Worm (Caenorhabditis elegans) whole organism, L1 larva: ENCODE data around the gene spe-43.

Source experiments
- blmp-1 ChIP-seq: fragments of 150-350 bp; optimal IDR thresholded peaks from 2 replicates; lab custom pipeline; 2014; ENCODE audit warnings: missing biosample characterization, missing genetic modification characterization
- ceh-82 ChIP-seq, 3 experiments: fragments of 150-350 bp in 1 of 3; sonication (generic microtip) in 2 of 3; optimal IDR thresholded peaks; 2 replicates each; lab custom pipeline; 2014 to 2017; ENCODE audit warnings: missing biosample characterization in 3 of 3, missing genetic modification characterization in 3 of 3
- dpl-1 ChIP-seq, 3 experiments: fragments of 150-350 bp in 2 of 3; sonication (generic microtip) in 1 of 3; optimal IDR thresholded peaks; 2 replicates each; lab custom pipeline; 2014 to 2017; ENCODE audit warnings: missing biosample characterization in 3 of 3, missing genetic modification characterization in 3 of 3, missing genetic modification reagents in 3 of 3
- egl-13 ChIP-seq: sonication (generic microtip); optimal IDR thresholded peaks from 2 replicates; lab custom pipeline; 2016; ENCODE audit warnings: missing genotype, missing genetic modification reagents, missing genetic modification characterization, missing compliant biosample characterization
- hpl-2 ChIP-seq: fragments of 150-350 bp; optimal IDR thresholded peaks from 2 replicates; lab custom pipeline; 2014; ENCODE audit warnings: missing biosample characterization, missing genetic modification reagents, missing genetic modification characterization
- mdl-1 ChIP-seq, 2 experiments: fragments of 150-350 bp; optimal IDR thresholded peaks; 2 replicates each; lab custom pipeline; 2014 to 2017; ENCODE audit warnings: missing biosample characterization in 2 of 2, missing genetic modification characterization in 2 of 2, inconsistent platforms in 1 of 2
- nhr-12 ChIP-seq: sonication (generic microtip); optimal IDR thresholded peaks from 2 replicates; lab custom pipeline; 2017; ENCODE audit warnings: missing biosample characterization, missing genetic modification characterization
- nhr-76 ChIP-seq: sonication (generic microtip); optimal IDR thresholded peaks from 2 replicates; lab custom pipeline; 2017; ENCODE audit warnings: missing biosample characterization, missing genetic modification characterization
- unc-86 ChIP-seq: sonication (generic microtip); optimal IDR thresholded peaks from 2 replicates; lab custom pipeline; 2016; ENCODE audit warnings: missing genetic modification characterization, missing compliant biosample characterization
- ztf-11 ChIP-seq, 2 experiments: sonication (generic microtip); optimal IDR thresholded peaks; 2 replicates each; lab custom pipeline; 2016 to 2017; ENCODE audit warnings: missing genetic modification characterization in 2 of 2, missing biosample characterization in 1 of 2, missing compliant biosample characterization in 1 of 2

DNA sequence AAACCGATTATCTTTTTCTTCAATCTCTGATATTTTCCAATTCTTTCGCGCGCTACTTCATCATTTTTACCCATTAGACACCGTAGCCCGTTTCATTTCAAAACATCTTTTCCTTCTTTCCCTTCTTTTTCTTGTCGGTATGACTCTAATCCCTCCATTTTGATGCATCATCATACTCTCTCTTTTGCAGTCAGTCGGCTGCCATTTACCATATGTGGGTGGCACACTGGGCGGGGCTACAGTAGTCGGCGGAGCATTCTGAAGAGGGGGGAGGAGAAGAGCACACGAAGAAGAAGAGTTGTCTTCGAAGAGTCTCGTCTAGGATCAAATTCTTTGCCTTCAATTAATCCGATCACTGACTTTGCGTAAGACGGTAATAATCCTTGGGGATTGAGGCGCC, 23.4 kb downstream of the spe-43 start, which contains the start of gene unc-30:
- TF ChIP-seq egl-13 (tag; lab: Kevin White, UChicago), result no peak
- no peak for TF ChIP-seq nhr-12 (tag; lab: Kevin White, UChicago)
- no peak for TF ChIP-seq blmp-1 (tag; lab: Kevin White, UChicago)
- no peak for TF ChIP-seq hpl-2 (GFP tag; lab: Kevin White, UChicago)
- no peak for TF ChIP-seq dpl-1 (GFP tag; optimal IDR thresholded peaks at IDR 0.05; lab: Kevin White, UChicago)
- TF ChIP-seq unc-86, result no peak
- no peak for TF ChIP-seq ceh-82 (tag; optimal IDR thresholded peaks at IDR 0.05; lab: Kevin White, UChicago)
- no peak for TF ChIP-seq ztf-11 (tag; optimal IDR thresholded peaks at IDR 0.05; lab: Kevin White, UChicago)
- no peak for TF ChIP-seq mdl-1 (tag; optimal IDR thresholded peaks at IDR 0.05; lab: Kevin White, UChicago)
- no peak for TF ChIP-seq nhr-76 (tag; lab: Kevin White, UChicago)
